Fruit fly (Drosophila melanogaster) whole organism, wandering third instar larva: ENCODE results near the gene Wdr37.
A peak's percentile ranks its signal among the peaks of the same experiment; 100 is the strongest.

Experiments used
- Abd-B ChIP-seq: fragments of >200 bp; optimal IDR thresholded peaks from 2 replicates; lab custom pipeline; 2017; ENCODE audit warnings: missing biosample characterization, missing genetic modification characterization
- CrebA ChIP-seq: fragments of 200-800 bp; sonication (Bioruptor generic); optimal IDR thresholded peaks from 2 replicates; lab custom pipeline; 2016; ENCODE audit warnings: missing biosample characterization, mild to moderate bottlenecking, missing genetic modification characterization, borderline replicate concordance
- Dfd ChIP-seq: fragments of >200 bp; optimal IDR thresholded peaks from 2 replicates; lab custom pipeline; 2017; ENCODE audit warnings: missing biosample characterization, missing genetic modification characterization
- HLH106 ChIP-seq: fragments of 200-800 bp; optimal IDR thresholded peaks from 3 replicates; lab custom pipeline; 2019; ENCODE audit warnings: missing biosample characterization, mild to moderate bottlenecking, missing genetic modification characterization, moderate library complexity
- Hr83 ChIP-seq: fragments of 200-300 bp; sonication (Bioruptor generic); optimal IDR thresholded peaks from 2 replicates; lab custom pipeline; 2016; ENCODE audit warnings: missing biosample characterization, mild to moderate bottlenecking, missing genetic modification characterization, moderate library complexity; ENCODE audit not compliant: poor library complexity, severe bottlenecking
- Jra ChIP-seq: sonication (Bioruptor generic); optimal IDR thresholded peaks from 2 replicates; lab custom pipeline; 2016; ENCODE audit warnings: missing biosample characterization, missing genetic modification characterization
- brk ChIP-seq: fragments of 200-800 bp; sonication (Bioruptor generic); optimal IDR thresholded peaks from 2 replicates; lab custom pipeline; 2016; ENCODE audit warnings: missing biosample characterization, mild to moderate bottlenecking, missing genetic modification characterization
- psq ChIP-seq: fragments of 200-800 bp; sonication (Bioruptor generic); optimal IDR thresholded peaks from 3 replicates; lab custom pipeline; 2017; ENCODE audit warnings: missing biosample characterization, mild to moderate bottlenecking, missing genetic modification characterization, moderate library complexity
- sv ChIP-seq: fragments of 200-800 bp; sonication (Bioruptor generic); optimal IDR thresholded peaks from 3 replicates; lab custom pipeline; 2016; ENCODE audit warnings: missing biosample characterization, missing genetic modification characterization
- usp ChIP-seq: fragments of >200 bp; optimal IDR thresholded peaks from 2 replicates; lab custom pipeline; 2017; ENCODE audit warnings: missing biosample characterization, missing genetic modification characterization

- TF ChIP-seq sv (no peak), brk (GFP tag; lab: Kevin White, UChicago) (no peak), HLH106 (no peak), psq (no peak), Abd-B (GFP tag; lab: Kevin White, UChicago) (no peak), usp (GFP tag; lab: Kevin White, UChicago) (no peak), Dfd (no peak), Jra (GFP tag; lab: Kevin White, UChicago) (no peak), CrebA (GFP tag; lab: Kevin White, UChicago) (peak; percentile 36), Hr83 (GFP tag; lab: Kevin White, UChicago) (no peak)
Measured at dm6 chr3R:18445148-18445843, 42.8 kb upstream of the Wdr37 start.
